Fruit fly (Drosophila melanogaster) S2 (cell line): ENCODE measurements around the gene CG5860.

ENCODE experiments used
- CG8478 ChIP-seq: fragments of >200 bp; optimal IDR thresholded peaks from 2 replicates; lab custom pipeline; 2018
- CTCF ChIP-seq, 2 experiments: fragments of >200 bp; optimal IDR thresholded peaks; 2 replicates each; lab custom pipeline; 2018

dm6 chr3R:17420338-17420737, 10.9 kb downstream of the CG5860 start, which contains the start of gene CG42835:
- TF ChIP-seq CG8478 (lab: Kevin White, UChicago) (no peak), CTCF (optimal IDR thresholded peaks at IDR 0.05; lab: Kevin White, UChicago) (no peak)
